Worm (Caenorhabditis elegans) whole organism, L1 larva: ENCODE results near the gene ymel-1.
A peak's percentile ranks its signal among the peaks of the same experiment; 100 is the strongest.

ENCODE experiments used
- C16A3.4 ChIP-seq: fragments of 150-350 bp; optimal IDR thresholded peaks from 2 replicates; lab custom pipeline; 2014; ENCODE audit warnings: missing biosample characterization, missing genetic modification characterization
- F16B12.6 ChIP-seq: fragments of 150-350 bp; optimal IDR thresholded peaks from 2 replicates; lab custom pipeline; 2014; ENCODE audit warnings: missing biosample characterization, missing genetic modification characterization
- aly-2 ChIP-seq: fragments of 150-350 bp; optimal IDR thresholded peaks from 2 replicates; lab custom pipeline; 2014; ENCODE audit warnings: missing biosample characterization, missing genetic modification characterization
- blmp-1 ChIP-seq: fragments of 150-350 bp; optimal IDR thresholded peaks from 2 replicates; lab custom pipeline; 2014; ENCODE audit warnings: missing biosample characterization, missing genetic modification characterization
- ceh-8 ChIP-seq: fragments of 200-800 bp; sonication (Bioruptor generic); optimal IDR thresholded peaks from 2 replicates; lab custom pipeline; 2018; ENCODE audit warnings: mild to moderate bottlenecking, missing genetic modification characterization, moderate library complexity, missing compliant biosample characterization
- ceh-82 ChIP-seq, 3 experiments: fragments of 150-350 bp in 1 of 3; sonication (generic microtip) in 2 of 3; optimal IDR thresholded peaks; 2 replicates each; lab custom pipeline; 2014 to 2017; ENCODE audit warnings: missing biosample characterization in 3 of 3, missing genetic modification characterization in 3 of 3
- ceh-88 ChIP-seq: fragments of 200-800 bp; sonication (Bioruptor generic); IDR thresholded peaks from 2 replicates; pipeline ENCODE4 v1.3.6; 2022; ENCODE audit warnings: missing genetic modification characterization, missing compliant biosample characterization
- ces-1 ChIP-seq: fragments of 150-350 bp; optimal IDR thresholded peaks from 2 replicates; lab custom pipeline; 2014; ENCODE audit warnings: missing biosample characterization, missing genetic modification reagents, missing genetic modification characterization
- dpl-1 ChIP-seq, 3 experiments: fragments of 150-350 bp in 2 of 3; sonication (generic microtip) in 1 of 3; optimal IDR thresholded peaks; 2 replicates each; lab custom pipeline; 2014 to 2017; ENCODE audit warnings: missing biosample characterization in 3 of 3, missing genetic modification characterization in 3 of 3, missing genetic modification reagents in 3 of 3
- efl-1 ChIP-seq, 4 experiments: fragments of 150-350 bp; optimal IDR thresholded peaks in 3 of 4; peaks in 1 of 4; 1 replicate in 1 of 4; 2 replicates in 3 of 4; lab custom pipeline; 2014; ENCODE audit warnings: missing biosample characterization in 2 of 4, missing genetic modification characterization in 2 of 4, missing genetic modification reagents in 2 of 4
- elt-2 ChIP-seq: sonication (generic microtip); optimal IDR thresholded peaks from 2 replicates; lab custom pipeline; 2016; ENCODE audit warnings: missing genetic modification characterization, mild to moderate bottlenecking, inconsistent platforms, missing compliant biosample characterization, missing genetic modification reagents
- elt-3 ChIP-seq, 6 experiments: fragments of 150-350 bp in 1 of 6; sonication (generic microtip); optimal IDR thresholded peaks; 2 replicates each; lab custom pipeline; 2017 to 2018; ENCODE audit warnings: missing biosample characterization in 6 of 6, missing genetic modification characterization in 6 of 6, inconsistent platforms in 1 of 6
- fkh-4 ChIP-seq: sonication (generic microtip); optimal IDR thresholded peaks from 2 replicates; lab custom pipeline; 2016; ENCODE audit warnings: missing compliant biosample characterization, missing genetic modification characterization, borderline replicate concordance
- fos-1 ChIP-seq: fragments of 150-350 bp; optimal IDR thresholded peaks from 2 replicates; lab custom pipeline; 2014; ENCODE audit warnings: missing biosample characterization, missing genetic modification characterization
- grh-1 ChIP-seq: fragments of 200-800 bp; sonication (Bioruptor generic); IDR thresholded peaks from 2 replicates; pipeline ENCODE4 v1.3.6; 2022; ENCODE audit warnings: missing genetic modification reagents, missing genetic modification characterization, missing compliant biosample characterization
- hlh-17 ChIP-seq: fragments of 200-800 bp; sonication (Bioruptor generic); optimal IDR thresholded peaks from 2 replicates; lab custom pipeline; 2018; ENCODE audit warnings: missing genetic modification characterization, mild to moderate bottlenecking, missing compliant biosample characterization, moderate library complexity, borderline replicate concordance
- hpl-2 ChIP-seq: fragments of 150-350 bp; optimal IDR thresholded peaks from 2 replicates; lab custom pipeline; 2014; ENCODE audit warnings: missing biosample characterization, missing genetic modification reagents, missing genetic modification characterization
- irx-1 ChIP-seq: sonication (generic microtip); optimal IDR thresholded peaks from 2 replicates; lab custom pipeline; 2016; ENCODE audit warnings: missing genetic modification characterization, missing compliant biosample characterization
- isw-1 ChIP-seq: fragments of 200-800 bp; sonication (Bioruptor generic); IDR thresholded peaks from 2 replicates; pipeline ENCODE4 v1.3.6; 2022; ENCODE audit warnings: missing genetic modification characterization, missing compliant biosample characterization
- jun-1 ChIP-seq: fragments of 150-350 bp; optimal IDR thresholded peaks from 2 replicates; lab custom pipeline; 2014; ENCODE audit warnings: missing biosample characterization, missing genetic modification reagents, missing genetic modification characterization
- lin-13 ChIP-seq: fragments of 150-350 bp; optimal IDR thresholded peaks from 2 replicates; lab custom pipeline; 2014; ENCODE audit warnings: missing biosample characterization, missing genetic modification reagents, missing genetic modification characterization
- lin-14 ChIP-seq: fragments of 200-800 bp; sonication (Bioruptor generic); optimal IDR thresholded peaks from 2 replicates; lab custom pipeline; 2018; ENCODE audit warnings: mild to moderate bottlenecking, missing genetic modification characterization, moderate library complexity, missing compliant biosample characterization
- lin-35 ChIP-seq, 2 experiments: fragments of 150-350 bp; optimal IDR thresholded peaks; 2 replicates each; lab custom pipeline; 2014; ENCODE audit warnings: missing biosample characterization in 2 of 2, missing genetic modification characterization in 2 of 2, missing genetic modification reagents in 2 of 2
- lin-39 ChIP-seq: fragments of 150-350 bp; optimal IDR thresholded peaks from 2 replicates; lab custom pipeline; 2014; ENCODE audit warnings: missing biosample characterization, missing genetic modification reagents, missing genetic modification characterization
- lir-3 ChIP-seq: sonication (generic microtip); optimal IDR thresholded peaks from 2 replicates; lab custom pipeline; 2016; ENCODE audit warnings: mild to moderate bottlenecking, missing genetic modification characterization, moderate library complexity, missing compliant biosample characterization; ENCODE audit not compliant: poor library complexity
- lsy-2 ChIP-seq, 2 experiments: fragments of 150-350 bp; optimal IDR thresholded peaks; 2 replicates each; lab custom pipeline; 2014; ENCODE audit warnings: missing biosample characterization in 2 of 2, missing genetic modification characterization in 2 of 2
- mdl-1 ChIP-seq, 2 experiments: fragments of 150-350 bp; optimal IDR thresholded peaks; 2 replicates each; lab custom pipeline; 2014 to 2017; ENCODE audit warnings: missing biosample characterization in 2 of 2, missing genetic modification characterization in 2 of 2, inconsistent platforms in 1 of 2
- mef-2 ChIP-seq: fragments of 150-350 bp; optimal IDR thresholded peaks from 2 replicates; lab custom pipeline; 2014; ENCODE audit warnings: missing biosample characterization, missing genetic modification characterization
- mep-1 ChIP-seq: fragments of 150-350 bp; optimal IDR thresholded peaks from 2 replicates; lab custom pipeline; 2014; ENCODE audit warnings: missing biosample characterization, missing genetic modification characterization
- nhr-11 ChIP-seq: fragments of 150-350 bp; optimal IDR thresholded peaks from 2 replicates; lab custom pipeline; 2014; ENCODE audit warnings: missing biosample characterization, missing genetic modification characterization
- nhr-12 ChIP-seq: sonication (generic microtip); optimal IDR thresholded peaks from 2 replicates; lab custom pipeline; 2017; ENCODE audit warnings: missing biosample characterization, missing genetic modification characterization
- nhr-19 ChIP-seq: fragments of 200-800 bp; sonication (Bioruptor generic); conservative IDR thresholded peaks from 2 replicates; pipeline ENCODE4 v1.3.6; 2022; ENCODE audit warnings: missing genetic modification characterization, missing compliant biosample characterization
- nhr-20 ChIP-seq: sonication (generic microtip); optimal IDR thresholded peaks from 2 replicates; lab custom pipeline; 2016; ENCODE audit warnings: mild to moderate bottlenecking, missing genetic modification characterization, missing compliant biosample characterization
- nhr-237 ChIP-seq: fragments of 150-350 bp; optimal IDR thresholded peaks from 2 replicates; lab custom pipeline; 2014; ENCODE audit warnings: missing biosample characterization, missing genetic modification characterization
- nhr-47 ChIP-seq: sonication (generic microtip); optimal IDR thresholded peaks from 2 replicates; lab custom pipeline; 2016; ENCODE audit warnings: mild to moderate bottlenecking, missing genetic modification characterization, moderate library complexity, missing compliant biosample characterization
- nhr-71 ChIP-seq: sonication (generic microtip); optimal IDR thresholded peaks from 2 replicates; lab custom pipeline; 2016; ENCODE audit warnings: mild to moderate bottlenecking, missing genetic modification characterization, moderate library complexity, missing compliant biosample characterization
- nhr-76 ChIP-seq: sonication (generic microtip); optimal IDR thresholded peaks from 2 replicates; lab custom pipeline; 2017; ENCODE audit warnings: missing biosample characterization, missing genetic modification characterization
- nhr-77 ChIP-seq: fragments of 150-350 bp; optimal IDR thresholded peaks from 2 replicates; lab custom pipeline; 2014; ENCODE audit warnings: missing biosample characterization, missing genetic modification characterization
- nhr-84 ChIP-seq: sonication (generic microtip); optimal IDR thresholded peaks from 2 replicates; lab custom pipeline; 2017; ENCODE audit warnings: missing biosample characterization, missing genetic modification characterization
- nhr-85 ChIP-seq: sonication (generic microtip); peaks from one replicate; lab custom pipeline; 2016; ENCODE audit warnings: missing genetic modification characterization, inconsistent platforms, missing compliant biosample characterization
- rnt-1 ChIP-seq: sonication (generic microtip); optimal IDR thresholded peaks from 2 replicates; lab custom pipeline; 2016; ENCODE audit warnings: mild to moderate bottlenecking, missing genetic modification characterization, moderate library complexity, missing compliant biosample characterization
- skn-1 ChIP-seq: fragments of 150-350 bp; optimal IDR thresholded peaks from 2 replicates; lab custom pipeline; 2014; ENCODE audit warnings: missing biosample characterization, missing genetic modification characterization
- snpc-4 ChIP-seq: fragments of 150-350 bp; optimal IDR thresholded peaks from 2 replicates; lab custom pipeline; 2014; ENCODE audit warnings: missing biosample characterization, missing genetic modification characterization
- snu-23 ChIP-seq: sonication (generic microtip); optimal IDR thresholded peaks from 2 replicates; lab custom pipeline; 2016; ENCODE audit warnings: missing genetic modification characterization, missing compliant biosample characterization
- sox-4 ChIP-seq: sonication (generic microtip); optimal IDR thresholded peaks from 2 replicates; lab custom pipeline; 2016; ENCODE audit warnings: missing genetic modification characterization, missing compliant biosample characterization
- sptf-1 ChIP-seq: fragments of 150-350 bp; optimal IDR thresholded peaks from 2 replicates; lab custom pipeline; 2014; ENCODE audit warnings: missing biosample characterization, missing genetic modification characterization
- swsn-7 ChIP-seq: sonication (generic microtip); optimal IDR thresholded peaks from 2 replicates; lab custom pipeline; 2016; ENCODE audit warnings: missing genetic modification characterization, missing compliant biosample characterization
- unc-62 ChIP-seq: fragments of 150-350 bp; optimal IDR thresholded peaks from 2 replicates; lab custom pipeline; 2014; ENCODE audit warnings: missing biosample characterization, missing genetic modification reagents, missing genetic modification characterization
- unc-98 ChIP-seq: fragments of 200-800 bp; sonication (Bioruptor generic); IDR thresholded peaks from 2 replicates; pipeline ENCODE4 v1.3.6; 2022; ENCODE audit warnings: missing genetic modification characterization, missing compliant biosample characterization
- vab-15 ChIP-seq: sonication (generic microtip); optimal IDR thresholded peaks from 2 replicates; lab custom pipeline; 2017; ENCODE audit warnings: missing genotype, mild to moderate bottlenecking, missing genetic modification characterization, missing compliant biosample characterization
- zip-4 ChIP-seq: fragments of 200-800 bp; sonication (Bioruptor generic); optimal IDR thresholded peaks from 2 replicates; lab custom pipeline; 2018; ENCODE audit warnings: mild to moderate bottlenecking, missing genetic modification characterization, moderate library complexity, missing compliant biosample characterization
- ztf-11 ChIP-seq, 2 experiments: sonication (generic microtip); optimal IDR thresholded peaks; 2 replicates each; lab custom pipeline; 2016 to 2017; ENCODE audit warnings: missing genetic modification characterization in 2 of 2, missing biosample characterization in 1 of 2, missing compliant biosample characterization in 1 of 2
- ztf-4 ChIP-seq: fragments of 150-350 bp; optimal IDR thresholded peaks from 2 replicates; lab custom pipeline; 2014; ENCODE audit warnings: missing biosample characterization, missing genetic modification characterization

The ymel-1 gene

ce11 chrIII:10463653-10464052 is 47.7 kb downstream of the ymel-1 start:
- TF ChIP-seq fos-1 (no peak), lin-14 (GFP tag; lab: Kevin White, UChicago) (peak; percentile 69), ztf-11 (tag; optimal IDR thresholded peaks at IDR 0.05; lab: Kevin White, UChicago) (no peak), nhr-11 (tag; lab: Kevin White, UChicago) (no peak), lir-3 (tag; lab: Kevin White, UChicago) (no peak), nhr-84 (tag; lab: Kevin White, UChicago) (no peak), ceh-88 (no peak), F16B12.6 (tag; lab: Kevin White, UChicago) (no peak), nhr-19 (GFP tag; lab: Robert Waterston, UW) (no peak), dpl-1 (GFP tag; optimal IDR thresholded peaks at IDR 0.05; lab: Kevin White, UChicago) (peak in 1 of 3 experiments; percentile 23), swsn-7 (tag; lab: Kevin White, UChicago) (no peak), zip-4 (GFP tag; lab: Kevin White, UChicago) (no peak), rnt-1 (peak; percentile 32), nhr-20 (tag; lab: Kevin White, UChicago) (peak; percentile 17), sptf-1 (tag; lab: Kevin White, UChicago) (no peak), unc-62 (no peak), lin-13 (no peak), skn-1 (tag; lab: Kevin White, UChicago) (peak; percentile 69), nhr-85 (no peak), ceh-82 (tag; optimal IDR thresholded peaks at IDR 0.05; lab: Kevin White, UChicago) (no peak), mef-2 (tag; lab: Kevin White, UChicago) (no peak), hpl-2 (no peak), hlh-17 (GFP tag; lab: Kevin White, UChicago) (no peak), elt-2 (no peak), fkh-4 (tag; lab: Kevin White, UChicago) (no peak), nhr-12 (no peak), elt-3 (tag; optimal IDR thresholded peaks at IDR 0.05; lab: Kevin White, UChicago) (peak in 2 of 6 experiments; percentile 0 to 72), blmp-1 (tag; lab: Kevin White, UChicago) (peak; percentile 91), snpc-4 (no peak), irx-1 (tag; lab: Kevin White, UChicago) (no peak), nhr-76 (tag; lab: Kevin White, UChicago) (no peak), snu-23 (GFP tag; lab: Kevin White, UChicago) (peak; percentile 60), unc-98 (GFP tag; lab: Robert Waterston, UW) (no peak), mep-1 (peak; percentile 55), ceh-8 (GFP tag; lab: Kevin White, UChicago) (no peak), ztf-4 (tag; lab: Kevin White, UChicago) (no peak), C16A3.4 (tag; lab: Kevin White, UChicago) (peak; percentile 9), aly-2 (tag; lab: Kevin White, UChicago) (no peak), jun-1 (tag; lab: Kevin White, UChicago) (no peak), vab-15 (tag; lab: Kevin White, UChicago) (no peak), sox-4 (tag; lab: Kevin White, UChicago) (no peak), nhr-47 (tag; lab: Kevin White, UChicago) (no peak), isw-1 (GFP tag; lab: Robert Waterston, UW) (no peak), lin-39 (tag; lab: Kevin White, UChicago) (no peak), efl-1 (optimal IDR thresholded peaks at IDR 0.05; lab: Kevin White, UChicago) (peak; percentile 3 to 12), efl-1 (GFP tag; optimal IDR thresholded peaks at IDR 0.05 in 1 of 2; lab: Kevin White, UChicago) (peak in 1 of 2 experiments; percentile 89), grh-1 (GFP tag; lab: Robert Waterston, UW) (no peak), mdl-1 (tag; optimal IDR thresholded peaks at IDR 0.05; lab: Kevin White, UChicago) (peak in 1 of 2 experiments; percentile 31), nhr-71 (peak; percentile 28), lsy-2 (tag; optimal IDR thresholded peaks at IDR 0.05; lab: Kevin White, UChicago) (peak in 1 of 2 experiments; percentile 43), lin-35 (GFP tag; optimal IDR thresholded peaks at IDR 0.05; lab: Kevin White, UChicago) (peak in 1 of 2 experiments; percentile 70), nhr-77 (tag; lab: Kevin White, UChicago) (no peak), ces-1 (GFP tag; lab: Kevin White, UChicago) (no peak), nhr-237 (tag; lab: Kevin White, UChicago) (no peak)
